Worm (Caenorhabditis elegans) whole organism, L4/young adult: Measurements from ENCODE around the gene dyf-13.

Source experiments
- W03F9.2 ChIP-seq: fragments of 150-350 bp; optimal IDR thresholded peaks from 2 replicates; lab custom pipeline; 2014; ENCODE audit warnings: missing biosample characterization, missing genetic modification characterization
- dao-5 ChIP-seq: sonication (generic microtip); optimal IDR thresholded peaks from 2 replicates; lab custom pipeline; 2016; ENCODE audit warnings: missing genotype, missing genetic modification characterization, moderate library complexity, missing compliant biosample characterization
- him-1 ChIP-seq: sonication (generic microtip); optimal IDR thresholded peaks from 2 replicates; lab custom pipeline; 2016; ENCODE audit warnings: missing genotype, missing genetic modification reagents, missing genetic modification characterization, missing compliant biosample characterization

ce11 chrII:7183493-7184272 lies 12.5 kb upstream of the dyf-13 start, which contains the start of gene pdl-1:
- TF ChIP-seq him-1 (tag; lab: Kevin White, UChicago), result peak; percentile 80
- TF ChIP-seq W03F9.2, result peak; percentile 51
- TF ChIP-seq dao-5 (tag; lab: Kevin White, UChicago), result peak; percentile 94
